Worm (Caenorhabditis elegans) whole organism, L4 larva: Measurements from ENCODE around the gene F31F7.1.

Source experiments
- R02D3.7 ChIP-seq: fragments of 150-350 bp; sonication (generic microtip); optimal IDR thresholded peaks from 3 replicates; lab custom pipeline; 2014; ENCODE audit warnings: missing biosample characterization, missing genetic modification characterization
- Y5F2A.4 ChIP-seq: fragments of 200-800 bp; sonication (Bioruptor generic); optimal IDR thresholded peaks from 2 replicates; lab custom pipeline; 2018; ENCODE audit warnings: mild to moderate bottlenecking, missing genetic modification characterization, missing compliant biosample characterization
- ZK546.5 ChIP-seq, 2 experiments: sonication (generic microtip); optimal IDR thresholded peaks; 2 replicates each; lab custom pipeline; 2017; ENCODE audit warnings: missing biosample characterization in 2 of 2, missing genetic modification characterization in 2 of 2
- ama-1 ChIP-seq: fragments of 150-350 bp; optimal IDR thresholded peaks from 2 replicates; lab custom pipeline; 2014; ENCODE audit warnings: inconsistent platforms, mixed read lengths
- attf-4 ChIP-seq: sonication (generic microtip); optimal IDR thresholded peaks from 3 replicates; lab custom pipeline; 2017; ENCODE audit warnings: missing biosample characterization, missing genetic modification characterization
- ceh-32 ChIP-seq: sonication (generic microtip); optimal IDR thresholded peaks from 2 replicates; lab custom pipeline; 2016; ENCODE audit warnings: mild to moderate bottlenecking, missing genetic modification characterization, missing compliant biosample characterization; ENCODE audit not compliant: poor library complexity
- ceh-82 ChIP-seq: sonication (generic microtip); optimal IDR thresholded peaks from 2 replicates; lab custom pipeline; 2017; ENCODE audit warnings: missing biosample characterization, missing genetic modification characterization
- dve-1 ChIP-seq: sonication (generic microtip); optimal IDR thresholded peaks from 2 replicates; lab custom pipeline; 2017; ENCODE audit warnings: antibody characterized with exemption, mild to moderate bottlenecking, missing genetic modification characterization, missing compliant biosample characterization; ENCODE audit not compliant: insufficient read depth
- nhr-77 ChIP-seq: fragments of 150-350 bp; optimal IDR thresholded peaks from 2 replicates; lab custom pipeline; 2014; ENCODE audit warnings: missing biosample characterization, missing genetic modification characterization
- unc-39 ChIP-seq: sonication (generic microtip); optimal IDR thresholded peaks from 2 replicates; lab custom pipeline; 2017; ENCODE audit warnings: missing biosample characterization, missing genetic modification characterization
- unc-62 ChIP-seq, 3 experiments: fragments of 150-350 bp in 1 of 3; sonication (generic microtip); optimal IDR thresholded peaks in 2 of 3; peaks in 1 of 3; 1 replicate in 1 of 3; 2 replicates in 2 of 3; lab custom pipeline; 2014 to 2017; ENCODE audit warnings: missing biosample characterization in 3 of 3, missing genetic modification characterization in 3 of 3, missing genetic modification reagents in 3 of 3, missing genotype in 1 of 3
- ztf-11 ChIP-seq: fragments of 150-350 bp; optimal IDR thresholded peaks from 2 replicates; lab custom pipeline; 2014; ENCODE audit warnings: missing biosample characterization, missing genetic modification characterization

DNA sequence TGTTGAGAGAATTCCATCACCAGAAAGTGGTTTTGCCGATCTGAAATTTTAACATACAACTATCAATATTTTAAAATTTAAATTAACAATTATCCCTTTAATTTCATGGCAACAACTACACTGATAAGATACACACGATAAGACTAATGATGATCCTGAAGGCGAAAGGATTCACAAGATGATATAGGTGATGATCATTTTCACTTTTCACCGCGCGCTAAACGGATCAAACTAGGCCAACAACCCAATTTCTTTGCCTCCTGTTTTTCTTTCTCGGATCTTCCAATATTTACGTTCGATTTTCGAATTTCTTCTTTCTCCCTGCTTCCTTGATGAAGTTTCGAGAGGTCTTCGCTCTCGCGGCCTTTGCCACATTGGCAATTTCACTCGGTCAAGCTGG is 17.1 kb upstream of the F31F7.1 start, which contains the start of gene K08B12.1:
- TF ChIP-seq R02D3.7 (tag; lab: Kevin White, UChicago) (no peak), ceh-82 (tag; lab: Kevin White, UChicago) (no peak), ama-1 (lab: Kevin White, UChicago) (no peak), Y5F2A.4 (GFP tag; lab: Kevin White, UChicago) (no peak), attf-4 (tag; lab: Kevin White, UChicago) (no peak), dve-1 (tag; lab: Kevin White, UChicago) (no peak), unc-62 (GFP tag; optimal IDR thresholded peaks at IDR 0.05 in 1 of 2; lab: Kevin White, UChicago) (no peak), unc-62 (tag; optimal IDR thresholded peaks at IDR 0.05; lab: Kevin White, UChicago) (no peak), ZK546.5 (tag; optimal IDR thresholded peaks at IDR 0.05; lab: Kevin White, UChicago) (no peak), ceh-32 (tag; lab: Kevin White, UChicago) (no peak), ztf-11 (tag; lab: Kevin White, UChicago) (no peak), nhr-77 (tag; lab: Kevin White, UChicago) (no peak), unc-39 (tag; lab: Kevin White, UChicago) (no peak)
